Worm (Caenorhabditis elegans) whole organism, midembryonic: ENCODE data around the gene nhr-146.

Source experiments
- cog-1 ChIP-seq: sonication (generic microtip); optimal IDR thresholded peaks from 2 replicates; lab custom pipeline; 2016; ENCODE audit warnings: missing genetic modification characterization, missing compliant biosample characterization
- ztf-29 ChIP-seq: fragments of 200-800 bp; sonication (Bioruptor generic); IDR thresholded peaks from 2 replicates; pipeline ENCODE4 v1.3.6; 2022; ENCODE audit warnings: missing genetic modification reagents, missing genetic modification characterization, missing compliant biosample characterization

ce11 chrIV:1600784-1601183 is 25.8 kb upstream of the nhr-146 start:
- TF ChIP-seq cog-1 (tag; lab: Kevin White, UChicago) = no peak
- TF ChIP-seq ztf-29 (GFP tag; lab: Robert Waterston, UW) = no peak
